Fruit fly (Drosophila melanogaster): ENCODE data around the gene CG15404.

CG15404 gene

dm6 chr2L:3173740-3174139, at the start of gene CG15404, which contains the start of gene CG31698:
CG15404 (plus strand) TSS chr2L:3173972.
CG31698 (minus strand) TSS chr2L:3173840.
- TF ChIP-seq fd96Ca (GFP tag; IDR thresholded peaks at IDR 0.05), result no peak
- TF ChIP-seq CG13204 (GFP tag; optimal IDR thresholded peaks at IDR 0.05), result no peak
- no peak for TF ChIP-seq CG32121 (GFP tag; IDR thresholded peaks at IDR 0.05)
- TF ChIP-seq CG9948 (tag; optimal IDR thresholded peaks at IDR 0.05), result no peak
- no peak for TF ChIP-seq CG8301 (tag; optimal IDR thresholded peaks at IDR 0.05)
- no peak for TF ChIP-seq CG14655 (GFP tag; optimal IDR thresholded peaks at IDR 0.05)
- no peak for TF ChIP-seq Pif1A (GFP tag; optimal IDR thresholded peaks at IDR 0.05)
- TF ChIP-seq Ets98B (GFP tag; IDR thresholded peaks at IDR 0.05), result no peak
- TF ChIP-seq CG34367 (tag; optimal IDR thresholded peaks at IDR 0.05), result no peak
- TF ChIP-seq CG4496 (GFP tag; IDR thresholded peaks at IDR 0.05), result no peak
- no peak for TF ChIP-seq CG17806 (tag; optimal IDR thresholded peaks at IDR 0.05)
- no peak for TF ChIP-seq CG15710 (tag; optimal IDR thresholded peaks at IDR 0.05)
- no peak for TF ChIP-seq rn (GFP tag; IDR thresholded peaks at IDR 0.05)
- no peak for TF ChIP-seq gl (tag; optimal IDR thresholded peaks at IDR 0.05)

- no peak for TF ChIP-seq D1 (tag; optimal IDR thresholded peaks at IDR 0.05)
- no peak for TF ChIP-seq gl (tag; optimal IDR thresholded peaks at IDR 0.05)
- no peak for TF ChIP-seq CG15710 (tag; optimal IDR thresholded peaks at IDR 0.05)
- TF ChIP-seq CG9948 (tag; optimal IDR thresholded peaks at IDR 0.05), result no peak
- TF ChIP-seq Ets98B (GFP tag; IDR thresholded peaks at IDR 0.05), result peak; percentile 51; the same call in 1 of the 2 replicates
- peak; percentile 51; the same call in 2 of the 3 replicates for TF ChIP-seq CG4496 (GFP tag; IDR thresholded peaks at IDR 0.05)
- peak; percentile 25; the same call in 1 of the 2 replicates for TF ChIP-seq CG32121 (GFP tag; IDR thresholded peaks at IDR 0.05)
- peak; percentile 66 for TF ChIP-seq CG12605 (GFP tag; IDR thresholded peaks at IDR 0.05)
- TF ChIP-seq EcR (GFP tag; optimal IDR thresholded peaks at IDR 0.05), result peak; percentile 80
- peak; percentile 76 for TF ChIP-seq CG13204 (GFP tag; optimal IDR thresholded peaks at IDR 0.05)
- no peak for TF ChIP-seq fd96Ca (GFP tag; IDR thresholded peaks at IDR 0.05)
Measured at dm6 chr2L:3124500-3124977, 49.2 kb upstream of the CG15404 start.

- TF ChIP-seq CG12605 (GFP tag; IDR thresholded peaks at IDR 0.05), result no peak
- TF ChIP-seq CG15710 (tag; optimal IDR thresholded peaks at IDR 0.05), result no peak
- TF ChIP-seq CG10348 (GFP tag; IDR thresholded peaks at IDR 0.05), result no peak
- no peak for TF ChIP-seq Ets98B (GFP tag; IDR thresholded peaks at IDR 0.05)
- no peak for TF ChIP-seq CG14655 (GFP tag; optimal IDR thresholded peaks at IDR 0.05)
- no peak for TF ChIP-seq CG8301 (tag; optimal IDR thresholded peaks at IDR 0.05)
- no peak for TF ChIP-seq rn (GFP tag; IDR thresholded peaks at IDR 0.05)
- no peak for TF ChIP-seq gl (tag; optimal IDR thresholded peaks at IDR 0.05)
- no peak for TF ChIP-seq Pif1A (GFP tag; optimal IDR thresholded peaks at IDR 0.05)
- TF ChIP-seq Snoo (tag; optimal IDR thresholded peaks at IDR 0.05), result no peak
- TF ChIP-seq CG4496 (GFP tag; IDR thresholded peaks at IDR 0.05), result no peak
- no peak for TF ChIP-seq CG32121 (GFP tag; IDR thresholded peaks at IDR 0.05)
- TF ChIP-seq CG8159 (tag; optimal IDR thresholded peaks at IDR 0.05), result no peak
- TF ChIP-seq Pif1B (GFP tag; optimal IDR thresholded peaks at IDR 0.05), result no peak
Measured at dm6 chr2L:3127813-3128212, 46.0 kb upstream of the CG15404 start.

dm6 chr2L:3128335-3128734, 45.4 kb upstream of the CG15404 start, which contains the start of gene CG15403:
CG15403 (plus strand) TSS chr2L:3128635.
- TF ChIP-seq Ets98B (GFP tag; IDR thresholded peaks at IDR 0.05), result no peak
- TF ChIP-seq CG10348 (GFP tag; IDR thresholded peaks at IDR 0.05), result no peak
- TF ChIP-seq fd96Ca (GFP tag; IDR thresholded peaks at IDR 0.05), result no peak

- no peak for TF ChIP-seq EcR (GFP tag; optimal IDR thresholded peaks at IDR 0.05)
- TF ChIP-seq CG32121 (GFP tag; IDR thresholded peaks at IDR 0.05), result no peak
- no peak for TF ChIP-seq CG34367 (tag; optimal IDR thresholded peaks at IDR 0.05)
- no peak for TF ChIP-seq Ets98B (GFP tag; IDR thresholded peaks at IDR 0.05)
- no peak for TF ChIP-seq CG12605 (GFP tag; IDR thresholded peaks at IDR 0.05)
- no peak for TF ChIP-seq CG8159 (tag; optimal IDR thresholded peaks at IDR 0.05)
- no peak for TF ChIP-seq gl (tag; optimal IDR thresholded peaks at IDR 0.05)
- TF ChIP-seq fd96Ca (GFP tag; IDR thresholded peaks at IDR 0.05), result no peak
- TF ChIP-seq D1 (tag; optimal IDR thresholded peaks at IDR 0.05), result no peak
- TF ChIP-seq CG17806 (tag; optimal IDR thresholded peaks at IDR 0.05), result no peak
- no peak for TF ChIP-seq CG14655 (GFP tag; optimal IDR thresholded peaks at IDR 0.05)
- TF ChIP-seq CG10348 (GFP tag; IDR thresholded peaks at IDR 0.05), result no peak
- no peak for TF ChIP-seq Pif1A (GFP tag; optimal IDR thresholded peaks at IDR 0.05)
- no peak for TF ChIP-seq CG8301 (tag; optimal IDR thresholded peaks at IDR 0.05)
- TF ChIP-seq CG15710 (tag; optimal IDR thresholded peaks at IDR 0.05), result no peak
- TF ChIP-seq Snoo (tag; optimal IDR thresholded peaks at IDR 0.05), result no peak
- TF ChIP-seq rn (GFP tag; IDR thresholded peaks at IDR 0.05), result no peak
- TF ChIP-seq CG13204 (GFP tag; optimal IDR thresholded peaks at IDR 0.05), result no peak
Measured at dm6 chr2L:3130417-3130816, 43.4 kb upstream of the CG15404 start.

dm6 chr2L:3131641-3132040, 42.1 kb upstream of the CG15404 start:
- TF ChIP-seq CG17806 (tag; optimal IDR thresholded peaks at IDR 0.05), result no peak
- peak; percentile 25; the same call in 1 of the 3 replicates for TF ChIP-seq CG4496 (GFP tag; IDR thresholded peaks at IDR 0.05)

- no peak for TF ChIP-seq Snoo (tag; optimal IDR thresholded peaks at IDR 0.05)
- TF ChIP-seq CG17806 (tag; optimal IDR thresholded peaks at IDR 0.05), result no peak
- TF ChIP-seq CG4496 (GFP tag; IDR thresholded peaks at IDR 0.05), result no peak
Measured at dm6 chr2L:3143908-3144307, 29.9 kb upstream of the CG15404 start.
